Fruit fly (Drosophila melanogaster): ENCODE measurements around the gene mys.

dm6 chrX:8081427-8082185, 20.2 kb downstream of the mys start, which contains the start of gene Ldsdh1:
- no peak for TF ChIP-seq CG8478 (optimal IDR thresholded peaks at IDR 0.05)
- no peak for TF ChIP-seq CTCF (optimal IDR thresholded peaks at IDR 0.05)

Data from S2 (cell line).